Worm (Caenorhabditis elegans): ENCODE results near the gene sre-20.
A peak's percentile ranks its signal among the peaks of the same experiment; 100 is the strongest.

ce11 chrV:12819792-12820453 is 35.2 kb upstream of the sre-20 start, which contains the start of the genes ZC443.4 and ugt-18:
- TF ChIP-seq nhr-12 (tag; optimal IDR thresholded peaks at IDR 0.05) (no peak), snpc-4 (tag; optimal IDR thresholded peaks at IDR 0.05) (no peak), nhr-237 (tag; optimal IDR thresholded peaks at IDR 0.05) (no peak), aly-2 (tag; optimal IDR thresholded peaks at IDR 0.05) (no peak), nhr-6 (tag; optimal IDR thresholded peaks at IDR 0.05) (no peak), nhr-21 (tag; optimal IDR thresholded peaks at IDR 0.05) (no peak), fos-1 (tag; optimal IDR thresholded peaks at IDR 0.05) (peak; percentile 54), ZK546.5 (tag; optimal IDR thresholded peaks at IDR 0.05) (no peak), ceh-16 (tag; optimal IDR thresholded peaks at IDR 0.05) (no peak), blmp-1 (tag; optimal IDR thresholded peaks at IDR 0.05; ENCODE audit: insufficient read depth) (no peak), lsy-2 (tag; optimal IDR thresholded peaks at IDR 0.05) (no peak), lin-13 (GFP tag; optimal IDR thresholded peaks at IDR 0.05) (no peak)

Measured in whole organism, L2 larva.